Fruit fly (Drosophila melanogaster): Measurements from ENCODE around the gene eya.

eya gene

DNA sequence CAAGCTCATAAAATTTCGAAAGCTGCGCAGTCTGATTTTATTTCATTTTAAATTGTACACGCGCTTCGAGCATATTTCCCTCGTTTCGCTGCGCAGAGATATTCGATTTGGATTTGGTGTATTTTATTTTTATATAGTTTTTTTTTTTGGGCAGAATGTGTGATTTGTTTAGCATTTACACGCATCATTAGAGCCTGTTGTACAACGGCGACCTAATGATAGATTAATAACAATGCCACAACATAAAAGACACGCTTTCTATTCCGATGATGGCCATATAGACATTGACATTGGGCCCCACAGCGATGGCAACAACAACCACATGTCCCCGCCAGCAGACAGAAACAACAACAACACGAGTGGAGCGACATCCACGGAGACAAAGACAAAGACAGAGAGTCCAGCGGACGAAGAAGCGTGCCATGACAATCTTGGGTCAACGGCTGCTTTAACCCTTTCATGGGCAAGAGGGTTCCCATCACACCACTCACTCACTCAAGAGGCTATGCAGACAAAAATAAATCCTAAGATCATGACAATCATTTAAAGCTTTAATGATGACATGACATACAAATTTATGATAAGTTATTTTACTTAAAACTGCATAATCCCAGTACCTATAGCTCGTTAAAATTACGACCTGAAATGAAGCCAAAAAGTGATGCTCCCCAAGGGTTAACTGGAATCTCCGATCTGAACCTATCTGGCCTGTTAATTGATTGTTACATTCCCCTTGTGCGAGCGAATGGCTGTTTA lies 6.4 kb upstream of the eya start:
- TF ChIP-seq Myc (optimal IDR thresholded peaks at IDR 0.05) (no peak), insv (optimal IDR thresholded peaks at IDR 0.05) (no peak), ttk (optimal IDR thresholded peaks at IDR 0.05) (no peak), h (optimal IDR thresholded peaks at IDR 0.05) (no peak), Sin3A (optimal IDR thresholded peaks at IDR 0.05) (no peak), psq (optimal IDR thresholded peaks at IDR 0.05) (no peak)

- TF ChIP-seq h (optimal IDR thresholded peaks at IDR 0.05) (no peak), ttk (optimal IDR thresholded peaks at IDR 0.05) (no peak), Myc (optimal IDR thresholded peaks at IDR 0.05) (no peak), psq (optimal IDR thresholded peaks at IDR 0.05) (no peak), Sin3A (optimal IDR thresholded peaks at IDR 0.05) (no peak), insv (optimal IDR thresholded peaks at IDR 0.05) (no peak)
These were observed 5.6 kb upstream of the eya start for dm6 chr2L:6552345-6552744.

DNA sequence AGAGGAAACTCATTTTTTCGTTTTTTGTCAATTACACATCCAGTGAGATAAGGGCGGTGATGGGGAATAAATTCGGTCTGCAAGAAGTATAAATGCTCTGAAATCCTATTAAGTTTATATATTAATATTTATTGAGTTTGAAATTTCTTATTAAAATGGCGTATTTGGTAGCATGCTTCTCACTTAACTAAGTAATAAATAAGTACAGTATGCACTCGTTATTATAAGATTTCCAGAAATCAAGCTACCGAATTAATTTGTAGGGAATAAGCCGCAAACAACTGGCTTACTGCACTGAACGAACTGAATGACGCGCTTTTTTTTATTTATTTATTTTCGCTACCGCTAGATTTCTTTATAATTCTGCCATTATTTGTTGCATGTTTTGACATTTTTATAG lies 4.7 kb upstream of the eya start:
- TF ChIP-seq Sin3A (optimal IDR thresholded peaks at IDR 0.05) (no peak), h (optimal IDR thresholded peaks at IDR 0.05) (no peak), psq (optimal IDR thresholded peaks at IDR 0.05) (no peak), ttk (optimal IDR thresholded peaks at IDR 0.05) (no peak), insv (optimal IDR thresholded peaks at IDR 0.05) (no peak), Myc (optimal IDR thresholded peaks at IDR 0.05) (no peak)

DNA sequence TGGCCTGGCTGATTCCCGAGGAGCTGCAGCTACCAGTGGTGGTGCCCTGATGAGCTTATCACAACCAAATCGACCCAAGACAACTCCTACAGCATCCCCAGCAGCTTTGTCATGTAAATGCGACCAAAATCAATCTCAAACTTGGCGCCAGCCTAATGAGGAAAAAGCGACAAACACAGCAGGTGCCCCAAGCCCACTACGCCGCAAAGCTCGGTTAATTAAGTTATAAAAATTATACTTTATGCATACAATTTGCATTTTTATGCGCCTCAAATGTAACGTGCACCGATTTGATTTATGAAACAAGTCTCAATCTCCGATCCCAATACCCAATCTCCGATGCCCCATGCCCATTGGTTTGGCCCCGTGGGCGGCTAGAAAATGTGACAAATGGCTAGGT lies 4.0 kb upstream of the eya start:
- TF ChIP-seq h (optimal IDR thresholded peaks at IDR 0.05) (no peak), psq (optimal IDR thresholded peaks at IDR 0.05) (no peak), ttk (optimal IDR thresholded peaks at IDR 0.05) (no peak), Sin3A (optimal IDR thresholded peaks at IDR 0.05) (no peak)

DNA sequence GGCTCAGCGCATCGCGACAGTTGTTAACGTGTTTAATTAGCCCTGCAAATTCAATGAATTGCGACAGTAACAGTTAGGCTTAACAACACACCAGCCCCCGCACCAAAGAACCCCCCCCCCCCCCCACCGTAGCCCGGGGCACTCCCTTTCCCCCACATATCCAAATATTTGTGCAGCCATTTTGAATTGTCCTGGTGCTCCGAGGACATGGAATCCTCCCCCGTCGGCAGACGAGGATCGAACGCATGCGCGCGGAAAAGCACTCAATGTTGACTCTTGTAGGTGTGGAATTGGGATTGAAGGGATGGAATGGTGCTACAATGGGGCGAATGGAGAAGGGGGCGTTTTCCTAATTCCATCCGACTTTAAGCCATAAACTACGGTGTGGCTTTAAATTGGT lies 1.2 kb upstream of the eya start:
- TF ChIP-seq h (optimal IDR thresholded peaks at IDR 0.05) (no peak), ttk (optimal IDR thresholded peaks at IDR 0.05) (no peak), Myc (optimal IDR thresholded peaks at IDR 0.05) (no peak), Sin3A (optimal IDR thresholded peaks at IDR 0.05) (no peak), psq (optimal IDR thresholded peaks at IDR 0.05) (no peak), insv (optimal IDR thresholded peaks at IDR 0.05) (no peak)

DNA sequence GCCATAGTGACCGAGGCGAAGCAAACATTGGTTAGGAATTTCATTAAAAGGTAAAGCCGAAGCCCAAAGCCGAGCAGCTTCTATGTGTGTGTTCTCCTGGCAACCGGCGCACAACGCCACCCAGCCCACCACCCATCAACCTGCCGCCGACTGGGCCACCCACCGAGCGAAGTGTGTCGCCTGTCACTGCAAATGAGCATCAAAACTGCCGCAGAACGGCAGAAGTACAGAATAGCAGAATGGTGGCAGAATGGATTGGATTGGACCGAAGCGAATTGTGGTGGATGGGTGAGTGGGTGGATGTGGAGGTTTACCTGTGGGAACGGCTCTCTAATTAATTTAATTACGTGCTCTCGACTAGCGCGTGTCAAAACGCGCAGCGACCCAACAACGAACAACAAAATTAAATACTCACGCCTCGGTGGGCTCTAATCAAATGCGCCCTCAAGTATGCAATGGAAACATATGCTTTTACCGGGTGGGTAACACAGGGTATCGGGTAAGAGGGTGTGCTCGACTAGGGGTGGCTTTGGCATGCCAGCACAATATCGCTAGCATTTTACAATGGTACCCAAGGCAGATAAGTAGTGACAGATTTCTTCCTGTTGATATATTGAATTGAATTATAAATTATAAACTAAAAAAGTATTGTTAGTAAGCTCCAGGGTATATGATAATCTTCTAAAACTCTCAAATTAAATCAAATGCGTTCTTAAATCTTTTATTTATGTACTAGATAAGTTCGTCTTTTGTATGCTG lies 7.0 kb downstream of the eya start:
- TF ChIP-seq ttk (optimal IDR thresholded peaks at IDR 0.05): no peak
- no peak for TF ChIP-seq insv (optimal IDR thresholded peaks at IDR 0.05)
- TF ChIP-seq Sin3A (optimal IDR thresholded peaks at IDR 0.05): no peak
- TF ChIP-seq Myc (optimal IDR thresholded peaks at IDR 0.05): no peak
- no peak for TF ChIP-seq psq (optimal IDR thresholded peaks at IDR 0.05)
- TF ChIP-seq h (optimal IDR thresholded peaks at IDR 0.05): no peak

DNA sequence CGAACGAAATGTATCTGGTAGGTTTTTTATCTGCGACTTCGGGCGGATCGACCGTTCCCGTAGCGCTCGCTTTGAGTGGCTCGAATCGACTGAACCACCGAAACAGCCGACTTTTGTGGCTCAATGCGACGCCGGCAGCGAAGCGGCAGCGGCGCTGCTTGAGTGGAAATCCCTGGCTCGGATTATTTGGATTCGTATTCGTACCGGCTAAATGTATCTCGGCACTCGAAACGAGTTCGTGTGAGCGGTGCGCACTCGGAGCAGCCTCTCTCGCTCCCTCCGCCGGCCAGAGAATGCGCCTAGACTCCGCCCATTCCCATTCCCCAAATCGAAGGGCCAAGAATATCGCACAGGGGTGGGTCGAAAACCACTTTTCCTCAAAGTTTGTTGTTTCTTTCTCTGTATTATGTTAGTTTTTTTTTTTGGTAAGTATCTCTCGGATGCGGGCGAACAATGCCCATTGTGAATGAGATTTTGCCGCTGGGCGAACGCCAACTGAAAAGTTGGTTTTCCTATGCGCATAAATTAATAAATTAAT lies 10.7 kb downstream of the eya start:
- no peak for TF ChIP-seq psq (optimal IDR thresholded peaks at IDR 0.05)
- TF ChIP-seq h (optimal IDR thresholded peaks at IDR 0.05): no peak
- no peak for TF ChIP-seq insv (optimal IDR thresholded peaks at IDR 0.05)

DNA sequence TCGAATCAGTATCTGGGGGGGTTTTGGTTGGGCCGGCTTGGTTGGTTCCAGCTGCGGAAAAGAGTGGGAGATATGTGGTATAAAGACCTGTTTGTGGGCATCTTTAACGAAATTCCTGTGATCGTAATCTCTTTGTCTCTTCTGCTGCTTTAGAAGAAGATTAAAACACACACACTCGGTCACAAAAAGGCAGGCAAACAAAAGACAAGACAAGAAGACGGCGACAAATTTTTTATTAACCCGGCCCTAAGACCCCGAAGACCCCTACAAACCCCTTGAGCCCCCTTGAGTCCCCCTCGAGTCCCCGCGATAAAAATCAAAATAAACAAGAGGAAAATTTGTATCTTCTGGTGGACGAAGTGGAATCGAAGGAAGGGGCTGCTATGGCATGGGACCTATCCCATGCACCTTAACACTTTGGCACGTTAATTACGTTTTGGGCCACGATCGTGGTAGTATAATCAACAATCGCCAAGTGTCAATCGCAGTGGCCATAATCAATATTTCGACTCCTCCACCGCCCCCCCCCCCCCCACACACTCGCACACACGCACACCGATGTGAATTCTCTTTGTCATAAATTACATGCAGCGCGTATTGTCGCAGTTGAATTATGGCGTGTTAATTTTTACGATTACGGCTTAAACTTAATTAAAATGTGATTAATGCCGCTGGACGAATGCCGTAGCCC lies 12.5 kb downstream of the eya start:
- TF ChIP-seq Sin3A (optimal IDR thresholded peaks at IDR 0.05) (no peak), Myc (optimal IDR thresholded peaks at IDR 0.05) (no peak), h (optimal IDR thresholded peaks at IDR 0.05) (no peak), ttk (optimal IDR thresholded peaks at IDR 0.05) (no peak), psq (optimal IDR thresholded peaks at IDR 0.05) (no peak), insv (optimal IDR thresholded peaks at IDR 0.05) (no peak)

DNA sequence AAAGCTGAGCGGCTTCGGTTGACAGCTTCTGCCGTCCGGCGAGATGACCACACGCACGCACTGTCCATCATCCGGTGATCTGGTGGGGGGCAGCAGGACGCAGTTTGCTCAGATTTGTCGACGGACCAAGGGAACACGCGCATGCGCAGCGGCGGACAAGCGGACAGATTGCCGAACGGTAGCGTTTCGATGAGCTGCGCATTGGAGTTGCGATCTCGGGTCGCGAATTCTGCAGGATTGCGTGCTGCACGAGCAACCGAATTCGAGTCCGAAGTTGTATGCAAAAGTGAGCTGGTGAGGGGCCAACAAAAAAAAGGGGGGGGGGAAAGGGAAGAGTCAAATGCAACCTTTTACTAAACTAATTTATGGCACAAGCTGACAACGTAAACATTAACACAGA lies 13.1 kb downstream of the eya start:
- TF ChIP-seq insv (optimal IDR thresholded peaks at IDR 0.05): no peak
- TF ChIP-seq h (optimal IDR thresholded peaks at IDR 0.05): no peak
- TF ChIP-seq psq (optimal IDR thresholded peaks at IDR 0.05): no peak
- TF ChIP-seq Myc (optimal IDR thresholded peaks at IDR 0.05): no peak
- no peak for TF ChIP-seq ttk (optimal IDR thresholded peaks at IDR 0.05)
- TF ChIP-seq Sin3A (optimal IDR thresholded peaks at IDR 0.05): no peak

- TF ChIP-seq ttk (optimal IDR thresholded peaks at IDR 0.05) (no peak), Sin3A (optimal IDR thresholded peaks at IDR 0.05) (no peak), h (optimal IDR thresholded peaks at IDR 0.05) (no peak), insv (optimal IDR thresholded peaks at IDR 0.05) (no peak), Myc (optimal IDR thresholded peaks at IDR 0.05) (no peak), psq (optimal IDR thresholded peaks at IDR 0.05) (no peak)
These were observed 13.8 kb downstream of the eya start for dm6 chr2L:6532977-6533376.

- TF ChIP-seq ttk (optimal IDR thresholded peaks at IDR 0.05) (no peak), h (optimal IDR thresholded peaks at IDR 0.05) (no peak), psq (optimal IDR thresholded peaks at IDR 0.05) (no peak), Sin3A (optimal IDR thresholded peaks at IDR 0.05) (no peak), insv (optimal IDR thresholded peaks at IDR 0.05) (no peak), Myc (optimal IDR thresholded peaks at IDR 0.05) (no peak)
These were observed 14.6 kb downstream of the eya start for dm6 chr2L:6531985-6532699.
